Worm (Caenorhabditis elegans): Measurements from ENCODE around the gene hecd-1.

Gene hecd-1

DNA sequence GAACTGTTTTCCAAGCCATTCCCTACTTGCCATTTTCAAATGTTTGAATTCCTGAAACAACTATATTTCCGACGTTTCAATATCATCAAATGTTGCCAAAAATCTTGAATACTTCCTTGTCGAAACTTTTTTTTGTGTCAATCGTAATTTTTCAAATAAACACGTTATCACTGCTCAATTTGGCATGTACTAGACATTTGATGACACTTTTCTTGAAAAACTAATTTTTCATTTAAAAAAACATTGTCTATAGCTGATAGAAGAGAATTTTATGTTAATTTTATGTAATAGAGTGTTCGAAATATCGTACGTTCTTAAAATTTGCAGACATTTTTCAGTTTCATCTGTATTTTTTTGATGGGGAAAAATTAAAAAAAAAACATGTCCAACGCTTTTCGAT is 38.3 kb upstream of the hecd-1 start:
- no peak for TF ChIP-seq hmg-4 (GFP tag; optimal IDR thresholded peaks at IDR 0.05)
- TF ChIP-seq B0310.2 (tag; optimal IDR thresholded peaks at IDR 0.05): no peak
- TF ChIP-seq hmbx-1 (tag; optimal IDR thresholded peaks at IDR 0.05): no peak
- TF ChIP-seq ets-7 (tag; optimal IDR thresholded peaks at IDR 0.05): no peak
- no peak for TF ChIP-seq ceh-36 (tag; optimal IDR thresholded peaks at IDR 0.05)
- TF ChIP-seq ceh-13 (GFP tag; optimal IDR thresholded peaks at IDR 0.05): no peak
- no peak for TF ChIP-seq tbx-11 (GFP tag; IDR thresholded peaks at IDR 0.05)
- TF ChIP-seq flt-1 (GFP tag; IDR thresholded peaks at IDR 0.05): no peak
- no peak for TF ChIP-seq hnd-1 (tag; optimal IDR thresholded peaks at IDR 0.05)
- TF ChIP-seq sea-1 (GFP tag; conservative IDR thresholded peaks at IDR 0.05): no peak
- TF ChIP-seq pes-1 (GFP tag; IDR thresholded peaks at IDR 0.05): no peak
- TF ChIP-seq aly-1 (tag; optimal IDR thresholded peaks at IDR 0.05): no peak
- TF ChIP-seq tra-4 (tag; optimal IDR thresholded peaks at IDR 0.05): no peak
- no peak for TF ChIP-seq tbx-37 (GFP tag; conservative IDR thresholded peaks at IDR 0.05)
- no peak for TF ChIP-seq ama-1 (optimal IDR thresholded peaks at IDR 0.05)

DNA sequence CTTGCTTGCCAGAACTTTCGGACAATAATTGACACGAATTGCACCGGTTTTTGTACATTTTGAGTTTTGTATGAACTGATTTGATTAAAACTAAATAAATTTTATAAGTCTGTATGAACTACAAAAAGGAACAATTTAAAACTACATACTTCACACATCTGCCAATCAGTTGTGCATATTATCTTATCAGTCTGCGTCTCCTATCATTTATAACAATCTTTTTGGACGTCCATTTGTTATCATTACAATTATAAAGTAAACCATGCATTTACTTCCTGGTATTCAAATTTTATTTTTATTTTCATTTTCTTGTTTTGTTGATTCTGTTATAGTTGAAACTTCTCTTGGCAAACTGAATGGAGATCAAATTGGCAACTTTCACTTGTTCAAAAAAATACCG is 35.8 kb upstream of the hecd-1 start, which contains the start of gene cest-10:
Gene cest-10 (plus strand): TSS at position 254 of the 400 bp plus-strand sequence.
- no peak for TF ChIP-seq ets-7 (tag; optimal IDR thresholded peaks at IDR 0.05)
- no peak for TF ChIP-seq pes-1 (GFP tag; IDR thresholded peaks at IDR 0.05)

DNA sequence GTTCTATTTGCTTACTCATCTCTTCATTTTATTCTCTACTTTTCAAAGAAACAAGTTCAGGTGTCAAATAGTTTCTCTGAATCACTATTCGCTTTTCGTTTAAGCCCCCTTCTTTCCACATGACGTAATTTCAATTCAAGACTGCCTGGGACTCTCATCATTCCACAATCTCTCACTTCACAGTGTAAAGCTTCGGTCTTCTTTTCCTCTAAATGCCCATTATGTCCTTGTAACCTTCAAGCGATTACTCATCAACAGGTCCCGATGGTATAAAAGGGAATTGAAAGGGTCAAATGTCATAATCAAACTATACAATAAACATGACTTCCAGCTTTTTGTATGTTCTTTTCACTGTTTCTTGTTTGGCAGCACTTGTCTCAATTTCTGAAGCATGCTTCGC is 34.4 kb upstream of the hecd-1 start, which contains the start of gene C42D4.3:
Gene C42D4.3 (plus strand): TSS at position 298 of the 400 bp plus-strand sequence.
- no peak for TF ChIP-seq sea-1 (GFP tag; conservative IDR thresholded peaks at IDR 0.05)
- no peak for TF ChIP-seq tra-4 (tag; optimal IDR thresholded peaks at IDR 0.05)
- no peak for TF ChIP-seq scrt-1 (GFP tag; IDR thresholded peaks at IDR 0.05)
- TF ChIP-seq ama-1 (optimal IDR thresholded peaks at IDR 0.05): no peak
- TF ChIP-seq aly-1 (tag; optimal IDR thresholded peaks at IDR 0.05): no peak
- TF ChIP-seq tbx-11 (GFP tag; IDR thresholded peaks at IDR 0.05): no peak
- TF ChIP-seq ets-7 (tag; optimal IDR thresholded peaks at IDR 0.05): no peak

DNA sequence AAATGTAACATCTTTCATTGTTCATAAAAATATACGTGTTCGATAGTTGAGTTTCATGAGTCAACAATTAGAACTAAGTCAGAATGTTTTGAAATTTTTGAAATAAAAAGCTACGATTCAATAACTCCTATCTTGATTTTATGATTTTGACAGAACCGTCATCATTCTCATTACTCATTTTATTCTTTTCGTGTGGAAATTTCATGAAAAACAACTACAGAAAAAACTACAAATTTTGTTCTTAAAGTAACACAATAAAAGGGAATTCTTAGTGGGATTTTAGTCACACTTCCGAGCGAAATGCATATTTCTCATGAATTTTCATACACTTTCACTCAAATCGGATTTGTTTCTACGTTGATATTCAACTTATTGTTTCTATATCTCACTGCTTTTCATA is 32.4 kb upstream of the hecd-1 start, which contains the start of gene str-44:
Gene str-44 (plus strand): TSS at position 301 of the 400 bp plus-strand sequence.
- TF ChIP-seq flt-1 (GFP tag; IDR thresholded peaks at IDR 0.05): no peak
- TF ChIP-seq ets-7 (tag; optimal IDR thresholded peaks at IDR 0.05): no peak
- TF ChIP-seq tra-4 (tag; optimal IDR thresholded peaks at IDR 0.05): no peak
- no peak for TF ChIP-seq sea-1 (GFP tag; conservative IDR thresholded peaks at IDR 0.05)
- no peak for TF ChIP-seq aly-1 (tag; optimal IDR thresholded peaks at IDR 0.05)
- TF ChIP-seq hnd-1 (tag; optimal IDR thresholded peaks at IDR 0.05): no peak

DNA sequence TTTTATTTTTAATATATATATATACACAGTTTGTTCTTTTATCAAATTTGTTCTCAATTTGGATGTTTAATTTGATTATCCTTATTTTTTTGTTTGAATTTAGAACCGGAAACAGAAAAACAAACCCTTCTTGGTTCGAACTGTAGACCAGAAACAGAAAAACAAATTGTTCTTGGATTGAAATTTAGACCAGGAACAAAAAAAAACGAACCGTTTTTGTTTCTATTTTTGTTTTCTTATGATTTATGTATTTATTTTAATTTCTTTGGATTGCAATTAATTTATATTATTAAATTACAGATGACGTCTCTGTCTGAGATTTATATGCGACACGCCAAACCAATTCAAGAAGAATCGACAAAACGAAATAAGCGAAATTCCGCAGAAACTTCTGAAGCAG is 30.8 kb upstream of the hecd-1 start, which contains the start of gene C42D4.19:
Gene C42D4.19 (plus strand): TSS at position 301 of the 400 bp plus-strand sequence.
- TF ChIP-seq pes-1 (GFP tag; IDR thresholded peaks at IDR 0.05) (no peak), ama-1 (optimal IDR thresholded peaks at IDR 0.05) (no peak), hmbx-1 (tag; optimal IDR thresholded peaks at IDR 0.05) (no peak), flt-1 (GFP tag; IDR thresholded peaks at IDR 0.05) (no peak), tra-4 (tag; optimal IDR thresholded peaks at IDR 0.05) (no peak), sea-1 (GFP tag; conservative IDR thresholded peaks at IDR 0.05) (no peak), B0310.2 (tag; optimal IDR thresholded peaks at IDR 0.05) (no peak), scrt-1 (GFP tag; IDR thresholded peaks at IDR 0.05) (no peak), hnd-1 (tag; optimal IDR thresholded peaks at IDR 0.05) (no peak)

DNA sequence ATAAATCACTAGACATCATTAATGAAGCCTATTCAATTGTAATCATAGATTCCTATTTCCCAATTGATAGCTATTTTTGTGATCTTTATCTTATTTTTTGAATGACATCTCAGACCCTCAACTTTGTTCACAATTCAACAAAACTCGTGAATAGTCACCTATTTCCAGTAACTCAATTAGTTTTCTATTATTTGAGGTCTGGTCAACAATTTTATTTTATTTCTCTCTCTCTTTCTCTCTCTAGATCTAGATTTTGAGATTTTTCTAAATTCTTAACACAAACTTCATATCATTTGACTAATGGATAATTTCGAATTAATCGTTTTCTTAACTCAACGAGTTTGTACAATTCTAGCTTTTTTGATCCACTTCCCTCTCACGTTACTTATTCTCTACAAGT is 29.0 kb upstream of the hecd-1 start, which contains the start of gene str-1:
Gene str-1 (plus strand): TSS at position 301 of the 400 bp plus-strand sequence.
- TF ChIP-seq ama-1 (optimal IDR thresholded peaks at IDR 0.05) (no peak), tbx-11 (GFP tag; IDR thresholded peaks at IDR 0.05) (no peak), pes-1 (GFP tag; IDR thresholded peaks at IDR 0.05) (no peak), scrt-1 (GFP tag; IDR thresholded peaks at IDR 0.05) (no peak), ceh-13 (GFP tag; optimal IDR thresholded peaks at IDR 0.05) (no peak), hmg-4 (GFP tag; optimal IDR thresholded peaks at IDR 0.05) (no peak), hnd-1 (tag; optimal IDR thresholded peaks at IDR 0.05) (no peak), B0310.2 (tag; optimal IDR thresholded peaks at IDR 0.05) (no peak), hmbx-1 (tag; optimal IDR thresholded peaks at IDR 0.05) (no peak), ceh-36 (tag; optimal IDR thresholded peaks at IDR 0.05) (no peak)

DNA sequence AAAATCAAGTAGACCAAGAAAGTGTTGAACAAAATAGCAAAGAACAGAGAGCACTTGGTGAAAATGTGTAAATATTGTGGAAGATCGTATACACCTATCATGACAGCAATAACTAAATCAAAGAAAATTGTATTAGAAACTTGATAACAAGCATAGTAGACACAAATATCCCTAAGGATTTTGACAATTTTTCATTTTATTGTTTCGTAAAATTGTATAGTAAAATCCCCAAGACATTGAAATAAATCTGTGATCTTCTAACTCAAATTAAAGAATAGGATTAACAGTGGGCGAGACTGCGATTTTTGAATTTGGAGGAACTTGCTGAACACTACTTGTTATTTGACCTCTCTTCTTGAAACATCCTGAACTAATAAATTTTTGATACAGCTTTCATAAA is 26.7 kb upstream of the hecd-1 start, which contains the start of gene str-220:
Gene str-220 (minus strand): TSS at position 101 of the 400 bp plus-strand sequence.
- TF ChIP-seq tbx-11 (GFP tag; IDR thresholded peaks at IDR 0.05) (no peak), ama-1 (optimal IDR thresholded peaks at IDR 0.05) (no peak), pes-1 (GFP tag; IDR thresholded peaks at IDR 0.05) (no peak), ceh-13 (GFP tag; optimal IDR thresholded peaks at IDR 0.05) (no peak), tbx-37 (GFP tag; conservative IDR thresholded peaks at IDR 0.05) (no peak)

DNA sequence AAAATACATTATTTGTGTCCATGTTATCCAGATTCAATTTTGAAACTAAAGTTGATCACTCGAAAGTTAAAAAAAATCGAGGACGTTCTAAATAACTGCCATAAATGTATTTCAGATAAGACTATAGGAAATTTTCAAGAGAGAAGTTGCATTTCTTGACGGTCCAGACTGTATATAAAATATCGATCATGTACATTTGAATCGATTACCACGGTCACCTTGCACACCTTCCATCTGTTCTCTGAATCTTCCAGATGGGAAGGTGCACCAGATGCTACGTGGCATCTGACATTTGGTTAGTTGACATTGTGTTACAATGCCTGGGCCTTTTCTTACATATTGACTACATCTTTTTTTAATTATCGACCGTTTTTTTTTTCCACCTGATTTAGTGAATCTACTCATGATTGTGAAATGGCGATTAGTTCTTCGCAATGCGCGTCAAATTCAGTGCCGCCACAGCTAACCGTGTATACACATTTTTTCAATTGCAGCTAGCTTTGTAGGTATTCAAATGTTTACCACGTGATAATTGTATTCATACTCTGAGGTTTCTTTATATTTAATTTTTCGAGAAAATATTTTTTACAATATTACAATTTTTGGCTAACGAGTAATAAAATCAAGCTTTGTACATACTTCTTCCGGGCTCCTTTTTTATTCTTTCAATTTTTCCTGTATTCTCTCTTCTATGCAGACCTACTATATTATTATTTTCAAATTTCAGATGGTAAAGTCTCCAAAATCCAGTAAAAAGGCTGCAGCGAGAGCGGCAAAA is 23.7 kb upstream of the hecd-1 start, which contains the start of gene skr-16:
Gene skr-16 (plus strand): TSS at position 728 of the 778 bp plus-strand sequence.
- no peak for TF ChIP-seq tbx-11 (GFP tag; IDR thresholded peaks at IDR 0.05)
- no peak for TF ChIP-seq tbx-37 (GFP tag; conservative IDR thresholded peaks at IDR 0.05)
- no peak for TF ChIP-seq hmbx-1 (tag; optimal IDR thresholded peaks at IDR 0.05)
- no peak for TF ChIP-seq B0310.2 (tag; optimal IDR thresholded peaks at IDR 0.05)
- TF ChIP-seq hnd-1 (tag; optimal IDR thresholded peaks at IDR 0.05): no peak
- TF ChIP-seq aly-1 (tag; optimal IDR thresholded peaks at IDR 0.05): no peak
- TF ChIP-seq ets-7 (tag; optimal IDR thresholded peaks at IDR 0.05): no peak
- TF ChIP-seq sea-1 (GFP tag; conservative IDR thresholded peaks at IDR 0.05): no peak
- TF ChIP-seq ama-1 (optimal IDR thresholded peaks at IDR 0.05): no peak
- no peak for TF ChIP-seq hmg-4 (GFP tag; optimal IDR thresholded peaks at IDR 0.05)
- no peak for TF ChIP-seq ceh-13 (GFP tag; optimal IDR thresholded peaks at IDR 0.05)

Data from whole organism, early embryonic.